Worm (Caenorhabditis elegans): Measurements from ENCODE around the gene fbxa-106.

ce11 chrV:18127192-18127591 is 42.2 kb upstream of the fbxa-106 start, which contains the start of gene fbxa-211:
- no peak for TF ChIP-seq elt-3 (tag; optimal IDR thresholded peaks at IDR 0.05)
- TF ChIP-seq ama-1 (optimal IDR thresholded peaks at IDR 0.05) = no peak
- TF ChIP-seq ztf-11 (tag; optimal IDR thresholded peaks at IDR 0.05) = no peak
- no peak for TF ChIP-seq nhr-47 (tag; optimal IDR thresholded peaks at IDR 0.05)
- no peak for TF ChIP-seq unc-62 (GFP tag; optimal IDR thresholded peaks at IDR 0.05)
- no peak for TF ChIP-seq mdl-1 (tag; optimal IDR thresholded peaks at IDR 0.05)
- no peak for TF ChIP-seq elt-2 (tag; optimal IDR thresholded peaks at IDR 0.05)
- TF ChIP-seq dpl-1 (GFP tag; optimal IDR thresholded peaks at IDR 0.05) = no peak
